Fruit fly (Drosophila melanogaster) whole organism, embryonic: Measurements from ENCODE around the gene Gk1.

Experiments used
- Asciz ChIP-seq: fragments of 200-800 bp; sonication (Bioruptor generic); optimal IDR thresholded peaks from 2 replicates; lab custom pipeline; 2017; ENCODE audit warnings: missing biosample characterization, mild to moderate bottlenecking, missing genetic modification characterization, missing genetic modification reagents
- Atf6 ChIP-seq: fragments of 200-800 bp; sonication (Bioruptor generic); IDR thresholded peaks from 2 replicates; pipeline ENCODE4 v1.3.6; 2022; ENCODE audit warnings: missing biosample characterization, missing genetic modification characterization
- CG10366 ChIP-seq: fragments of 200-800 bp; sonication (Bioruptor generic); IDR thresholded peaks from 2 replicates; pipeline ENCODE4 v1.3.6; 2022; ENCODE audit warnings: missing biosample characterization, missing genetic modification characterization
- CG10565 ChIP-seq: fragments of 200-800 bp; sonication (Bioruptor generic); optimal IDR thresholded peaks from 3 replicates; lab custom pipeline; 2016; ENCODE audit warnings: missing biosample characterization, mild to moderate bottlenecking, missing genetic modification characterization
- CG11695 ChIP-seq: fragments of 200-800 bp; sonication (Bioruptor generic); IDR thresholded peaks from 3 replicates; pipeline ENCODE4 v1.3.6; 2022; ENCODE audit warnings: missing biosample characterization, missing genetic modification characterization
- CG12155 ChIP-seq: fragments of 200-800 bp; sonication (Bioruptor generic); optimal IDR thresholded peaks from 3 replicates; lab custom pipeline; 2016; ENCODE audit warnings: missing biosample characterization, missing genetic modification characterization
- CG12942 ChIP-seq: fragments of 200-800 bp; sonication (Bioruptor generic); optimal IDR thresholded peaks from 3 replicates; lab custom pipeline; 2016; ENCODE audit warnings: missing biosample characterization, missing genetic modification characterization
- CG14441 ChIP-seq: fragments of 200-800 bp; sonication (Bioruptor generic); IDR thresholded peaks from 2 replicates; pipeline ENCODE4 v1.3.6; 2022; ENCODE audit warnings: missing biosample characterization, missing genetic modification characterization
- CG14860 ChIP-seq: fragments of 200-800 bp; sonication (Bioruptor generic); IDR thresholded peaks from 3 replicates; pipeline ENCODE4 v1.3.6; 2022; ENCODE audit warnings: missing biosample characterization, missing genetic modification characterization; ENCODE audit not compliant: partially characterized antibody
- CG17359 ChIP-seq: fragments of 200-800 bp; sonication (Bioruptor generic); optimal IDR thresholded peaks from 3 replicates; lab custom pipeline; 2018; ENCODE audit warnings: missing biosample characterization, mild to moderate bottlenecking, missing genetic modification characterization, moderate library complexity
- CG2199 ChIP-seq: fragments of 200-800 bp; sonication (Bioruptor generic); IDR thresholded peaks from 3 replicates; pipeline ENCODE4 v1.3.6; 2022; ENCODE audit warnings: missing biosample characterization, missing genetic modification characterization
- CG2202 ChIP-seq: fragments of 200-800 bp; sonication (Bioruptor generic); optimal IDR thresholded peaks from 2 replicates; lab custom pipeline; 2018; ENCODE audit warnings: missing biosample characterization, mild to moderate bottlenecking, missing genetic modification characterization
- CG30403 ChIP-seq: fragments of 200-800 bp; sonication (Bioruptor generic); optimal IDR thresholded peaks from 3 replicates; lab custom pipeline; 2016; ENCODE audit warnings: missing biosample characterization, missing genetic modification characterization
- CG32767 ChIP-seq: fragments of 200-800 bp; sonication (Bioruptor generic); IDR thresholded peaks from 2 replicates; pipeline ENCODE4 v1.3.6; 2022; ENCODE audit warnings: missing biosample characterization, missing genetic modification characterization
- CG34224 ChIP-seq: fragments of 200-800 bp; sonication (Bioruptor generic); IDR thresholded peaks from 3 replicates; pipeline ENCODE4 v1.3.6; 2022; ENCODE audit warnings: missing biosample characterization, missing genetic modification characterization; ENCODE audit not compliant: partially characterized antibody
- CG34376 ChIP-seq: fragments of 200-800 bp; sonication (Bioruptor generic); optimal IDR thresholded peaks from 2 replicates; lab custom pipeline; 2018; ENCODE audit warnings: missing biosample characterization, mild to moderate bottlenecking, missing genetic modification characterization
- CG34422 ChIP-seq: fragments of 200-800 bp; sonication (Bioruptor generic); IDR thresholded peaks from 3 replicates; pipeline ENCODE4 v1.3.6; 2022; ENCODE audit warnings: missing biosample characterization, missing genetic modification characterization
- CG3847 ChIP-seq: fragments of 200-800 bp; sonication (Bioruptor generic); IDR thresholded peaks from 2 replicates; pipeline ENCODE4 v1.3.6; 2022; ENCODE audit warnings: missing biosample characterization, missing genetic modification characterization
- CG3995 ChIP-seq: fragments of 200-800 bp; sonication (Bioruptor generic); optimal IDR thresholded peaks from 3 replicates; lab custom pipeline; 2016; ENCODE audit warnings: missing biosample characterization, missing genetic modification characterization
- CG4617 ChIP-seq: fragments of 200-800 bp; sonication (Bioruptor generic); optimal IDR thresholded peaks from 3 replicates; lab custom pipeline; 2016; ENCODE audit warnings: missing biosample characterization, missing genetic modification characterization, borderline replicate concordance
- CG4707 ChIP-seq: fragments of 200-800 bp; sonication (Bioruptor generic); optimal IDR thresholded peaks from 2 replicates; lab custom pipeline; 2018; ENCODE audit warnings: missing biosample characterization, mild to moderate bottlenecking, missing genetic modification characterization, moderate library complexity
- CG4730 ChIP-seq: fragments of 200-800 bp; sonication (Bioruptor generic); IDR thresholded peaks from 2 replicates; pipeline ENCODE4 v1.3.6; 2022; ENCODE audit warnings: missing biosample characterization, missing genetic modification characterization
- CG8281 ChIP-seq: fragments of 200-800 bp; sonication (Bioruptor generic); optimal IDR thresholded peaks from 2 replicates; lab custom pipeline; 2018; ENCODE audit warnings: missing biosample characterization, mild to moderate bottlenecking, missing genetic modification characterization, moderate library complexity
- CG8359 ChIP-seq: fragments of 200-800 bp; sonication (Bioruptor generic); optimal IDR thresholded peaks from 2 replicates; lab custom pipeline; 2017; ENCODE audit warnings: missing biosample characterization, mild to moderate bottlenecking, missing genetic modification characterization, borderline replicate concordance
- CG9797 ChIP-seq: fragments of 200-800 bp; sonication (Bioruptor generic); optimal IDR thresholded peaks from 3 replicates; lab custom pipeline; 2018; ENCODE audit warnings: missing biosample characterization, mild to moderate bottlenecking, missing genetic modification characterization
- Chrac-16 ChIP-seq: fragments of 200-800 bp; sonication (Bioruptor generic); optimal IDR thresholded peaks from 3 replicates; lab custom pipeline; 2016; ENCODE audit warnings: missing biosample characterization, missing genetic modification characterization
- Dad ChIP-seq: fragments of 200-800 bp; sonication (Bioruptor generic); optimal IDR thresholded peaks from 3 replicates; lab custom pipeline; 2016; ENCODE audit warnings: missing biosample characterization, missing genetic modification characterization
- Dek ChIP-seq: fragments of 200-800 bp; sonication (Bioruptor generic); optimal IDR thresholded peaks from 3 replicates; lab custom pipeline; 2019; ENCODE audit warnings: missing biosample characterization, mild to moderate bottlenecking, missing genetic modification characterization, moderate library complexity
- Dll ChIP-seq: fragments of 200-800 bp; sonication (Bioruptor generic); IDR thresholded peaks from 4 replicates; pipeline ENCODE4 v1.3.6; 2022; ENCODE audit warnings: missing biosample characterization, missing genetic modification characterization; ENCODE audit not compliant: partially characterized antibody
- Elba2 ChIP-seq: fragments of 200-800 bp; sonication (Bioruptor generic); optimal IDR thresholded peaks from 3 replicates; lab custom pipeline; 2016; ENCODE audit warnings: missing biosample characterization, missing genetic modification characterization
- Fer2 ChIP-seq: fragments of 200-800 bp; sonication (Bioruptor generic); optimal IDR thresholded peaks from 2 replicates; lab custom pipeline; 2018; ENCODE audit warnings: missing biosample characterization, mild to moderate bottlenecking, missing genetic modification characterization, moderate library complexity
- H15 ChIP-seq: fragments of 200-800 bp; sonication (Bioruptor generic); IDR thresholded peaks from 3 replicates; pipeline ENCODE4 v1.3.6; 2022; ENCODE audit warnings: missing biosample characterization, missing genetic modification characterization
- Kr ChIP-seq: fragments of 200-800 bp; sonication (Bioruptor generic); optimal IDR thresholded peaks from 2 replicates; lab custom pipeline; 2017; ENCODE audit warnings: missing biosample characterization, mild to moderate bottlenecking, missing genetic modification characterization
- Med ChIP-seq: fragments of 200-800 bp; sonication (Bioruptor generic); peaks from one replicate; lab custom pipeline; 2016; ENCODE audit warnings: missing biosample characterization, missing genetic modification characterization, mild to moderate bottlenecking, inconsistent platforms, moderate library complexity
- Mes4 ChIP-seq: fragments of 200-800 bp; sonication (Bioruptor generic); optimal IDR thresholded peaks from 2 replicates; lab custom pipeline; 2016; ENCODE audit warnings: missing biosample characterization, missing genetic modification characterization
- NK7.1 ChIP-seq: fragments of 200-800 bp; sonication (Bioruptor generic); optimal IDR thresholded peaks from 3 replicates; lab custom pipeline; 2016; ENCODE audit warnings: missing biosample characterization, missing genetic modification characterization
- Nf-YB ChIP-seq: fragments of 200-800 bp; sonication (Bioruptor generic); optimal IDR thresholded peaks from 3 replicates; lab custom pipeline; 2019; ENCODE audit warnings: missing biosample characterization, mild to moderate bottlenecking, missing genetic modification characterization, moderate library complexity
- Trl ChIP-seq, 3 experiments: fragments of >200 bp in 2 of 3; fragments of 200-800 bp in 1 of 3; sonication (Bioruptor generic) in 1 of 3; optimal IDR thresholded peaks; 2 replicates in 1 of 3; 3 replicates in 2 of 3; lab custom pipeline; 2016 to 2017; ENCODE audit warnings: missing biosample characterization in 1 of 3, missing genetic modification characterization in 1 of 3
- dm ChIP-seq: fragments of 200-800 bp; sonication (Bioruptor generic); optimal IDR thresholded peaks from 3 replicates; lab custom pipeline; 2016; ENCODE audit warnings: missing biosample characterization, missing genetic modification characterization
- eve ChIP-seq, 2 experiments: fragments of >200 bp; optimal IDR thresholded peaks; 2 replicates each; lab custom pipeline; 2017; ENCODE audit warnings: missing biosample characterization in 2 of 2, missing genetic modification characterization in 2 of 2
- gcm2 ChIP-seq: fragments of 200-800 bp; sonication (Bioruptor generic); optimal IDR thresholded peaks from 2 replicates; lab custom pipeline; 2016; ENCODE audit warnings: missing biosample characterization, missing genetic modification characterization
- knrl ChIP-seq: fragments of 200-800 bp; sonication (Bioruptor generic); IDR thresholded peaks from 3 replicates; pipeline ENCODE4 v1.3.6; 2022; ENCODE audit warnings: missing biosample characterization, missing genetic modification characterization; ENCODE audit not compliant: partially characterized antibody
- lilli ChIP-seq: fragments of 200-800 bp; sonication (Bioruptor generic); optimal IDR thresholded peaks from 3 replicates; lab custom pipeline; 2016; ENCODE audit warnings: missing biosample characterization, missing genetic modification characterization
- lmd ChIP-seq: fragments of 200-800 bp; sonication (Bioruptor generic); IDR thresholded peaks from 2 replicates; pipeline ENCODE4 v1.3.6; 2022; ENCODE audit warnings: missing biosample characterization, missing genetic modification characterization
- phol ChIP-seq: fragments of 200-800 bp; sonication (Bioruptor generic); optimal IDR thresholded peaks from 3 replicates; lab custom pipeline; 2018; ENCODE audit warnings: missing biosample characterization, mild to moderate bottlenecking, missing genetic modification characterization, moderate library complexity
- sim ChIP-seq: fragments of 200-800 bp; sonication (Bioruptor generic); IDR thresholded peaks from 2 replicates; pipeline ENCODE4 v1.3.6; 2022; ENCODE audit warnings: missing biosample characterization, missing genetic modification characterization
- sob ChIP-seq: fragments of 200-800 bp; sonication (Bioruptor generic); IDR thresholded peaks from 2 replicates; pipeline ENCODE4 v1.3.6; 2022; ENCODE audit warnings: missing biosample characterization, missing genetic modification characterization
- sr ChIP-seq: fragments of 200-800 bp; sonication (Bioruptor generic); IDR thresholded peaks from 3 replicates; pipeline ENCODE4 v1.3.6; 2022; ENCODE audit warnings: missing biosample characterization, missing genetic modification characterization
- tgo ChIP-seq: fragments of 200-800 bp; sonication (Bioruptor generic); IDR thresholded peaks from 3 replicates; pipeline ENCODE4 v1.3.6; 2022; ENCODE audit warnings: missing biosample characterization, missing genetic modification characterization
- unpg ChIP-seq: fragments of 200-800 bp; sonication (Bioruptor generic); optimal IDR thresholded peaks from 3 replicates; lab custom pipeline; 2018; ENCODE audit warnings: missing biosample characterization, mild to moderate bottlenecking, missing genetic modification characterization, moderate library complexity
- z ChIP-seq: fragments of 200-800 bp; sonication (Bioruptor generic); IDR thresholded peaks from 3 replicates; pipeline ENCODE4 v1.3.6; 2022; ENCODE audit warnings: missing biosample characterization, missing genetic modification characterization
- zf30C ChIP-seq: fragments of 200-800 bp; sonication (Bioruptor generic); optimal IDR thresholded peaks from 3 replicates; lab custom pipeline; 2018; ENCODE audit warnings: missing biosample characterization, mild to moderate bottlenecking, missing genetic modification characterization

Gk1 gene

DNA sequence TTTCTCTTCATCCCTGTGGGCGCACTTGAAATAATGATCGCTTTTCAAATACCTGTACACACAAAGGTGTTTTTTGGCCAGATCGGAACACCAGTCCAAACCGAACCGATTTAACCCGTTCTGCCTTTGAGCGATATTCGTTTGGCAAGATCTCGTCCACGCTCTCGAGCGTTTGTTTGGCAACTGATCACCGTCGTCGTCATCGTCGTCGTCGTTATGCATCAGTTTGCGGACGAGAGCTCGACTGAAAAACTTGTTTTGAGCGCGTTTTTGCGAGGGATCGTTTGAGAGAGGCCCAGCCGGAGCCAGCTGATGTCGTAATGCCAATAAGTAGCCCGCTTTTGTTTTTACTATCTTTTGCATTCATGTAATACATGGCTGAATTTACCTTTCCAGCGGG is 27.2 kb downstream of the Gk1 start (continued):
- no peak for TF ChIP-seq CG34422 (GFP tag; lab: Robert Waterston, UW)
- no peak for TF ChIP-seq phol (tag; lab: Kevin White, UChicago)
- TF ChIP-seq tgo (GFP tag; lab: Robert Waterston, UW), result no peak
- no peak for TF ChIP-seq gcm2
- TF ChIP-seq Fer2 (tag; lab: Kevin White, UChicago), result no peak
- TF ChIP-seq CG10366 (GFP tag; lab: Robert Waterston, UW), result no peak
- TF ChIP-seq Dek (tag; lab: Kevin White, UChicago), result no peak
- no peak for TF ChIP-seq CG12155 (GFP tag; lab: Kevin White, UChicago)
- no peak for TF ChIP-seq CG8359 (GFP tag; lab: Kevin White, UChicago)
- TF ChIP-seq sr (GFP tag; lab: Robert Waterston, UW), result no peak
- TF ChIP-seq Mes4 (GFP tag; lab: Kevin White, UChicago), result no peak
- TF ChIP-seq Asciz (GFP tag; lab: Kevin White, UChicago), result no peak
- no peak for TF ChIP-seq CG10565 (GFP tag; lab: Kevin White, UChicago)
- TF ChIP-seq H15 (GFP tag; lab: Robert Waterston, UW), result no peak
- TF ChIP-seq CG8281, result no peak
- no peak for TF ChIP-seq Dll (GFP tag; lab: Robert Waterston, UW)
- no peak for TF ChIP-seq CG2202 (tag; lab: Kevin White, UChicago)
- no peak for TF ChIP-seq CG14860
- TF ChIP-seq CG4707 (GFP tag; lab: Kevin White, UChicago), result no peak
- no peak for TF ChIP-seq dm
- TF ChIP-seq CG30403, result no peak
- TF ChIP-seq Kr (GFP tag; lab: Kevin White, UChicago), result peak; percentile 4
- no peak for TF ChIP-seq Elba2 (GFP tag; lab: Kevin White, UChicago)
- no peak for TF ChIP-seq CG34224
- no peak for TF ChIP-seq sim (GFP tag; lab: Robert Waterston, UW)
- TF ChIP-seq Trl (optimal IDR thresholded peaks at IDR 0.05; lab: Kevin White, UChicago), result peak in 1 of 2 experiments; percentile 39
- no peak for TF ChIP-seq Trl (GFP tag; optimal IDR thresholded peaks at IDR 0.05; lab: Kevin White, UChicago)
- no peak for TF ChIP-seq eve (GFP tag; optimal IDR thresholded peaks at IDR 0.05; lab: Kevin White, UChicago)
- TF ChIP-seq Chrac-16, result no peak
- TF ChIP-seq CG34376, result no peak
- TF ChIP-seq sob (GFP tag; lab: Robert Waterston, UW), result no peak
- no peak for TF ChIP-seq knrl (GFP tag; lab: Robert Waterston, UW)
- TF ChIP-seq Dad (GFP tag; lab: Kevin White, UChicago), result no peak
- TF ChIP-seq CG9797 (GFP tag; lab: Kevin White, UChicago), result no peak
- no peak for TF ChIP-seq CG3995 (GFP tag; lab: Kevin White, UChicago)
- no peak for TF ChIP-seq CG4617
- TF ChIP-seq Atf6, result no peak
- TF ChIP-seq zf30C (GFP tag; lab: Kevin White, UChicago), result no peak
- TF ChIP-seq NK7.1 (GFP tag; lab: Kevin White, UChicago), result no peak
- peak; percentile 57 for TF ChIP-seq Med (GFP tag; lab: Kevin White, UChicago)
- no peak for TF ChIP-seq CG17359 (tag; lab: Kevin White, UChicago)
- TF ChIP-seq CG11695 (GFP tag; lab: Robert Waterston, UW), result no peak
- peak; percentile 70 for TF ChIP-seq z (GFP tag; lab: Robert Waterston, UW)
- no peak for TF ChIP-seq CG14441 (GFP tag; lab: Robert Waterston, UW)
- no peak for TF ChIP-seq CG3847 (GFP tag; lab: Robert Waterston, UW)
- TF ChIP-seq CG32767 (GFP tag; lab: Robert Waterston, UW), result no peak
- TF ChIP-seq CG12942, result no peak
- TF ChIP-seq lmd (GFP tag; lab: Robert Waterston, UW), result no peak
- no peak for TF ChIP-seq CG4730
- no peak for TF ChIP-seq Nf-YB
- no peak for TF ChIP-seq CG2199 (GFP tag; lab: Robert Waterston, UW)
- TF ChIP-seq unpg (GFP tag; lab: Kevin White, UChicago), result no peak
- no peak for TF ChIP-seq lilli (GFP tag; lab: Kevin White, UChicago)
